Worm (Caenorhabditis elegans): ENCODE measurements around the gene C38C5.1.

ce11 chrX:5514346-5514745 lies 43.5 kb upstream of the C38C5.1 start:
- TF ChIP-seq ZK546.5 (tag; optimal IDR thresholded peaks at IDR 0.05) (no peak), nhr-77 (tag; optimal IDR thresholded peaks at IDR 0.05) (no peak)

All from whole organism, L3 larva.